Worm (Caenorhabditis elegans) whole organism, L3 larva: ENCODE measurements around the gene ceh-27.

Experiments
- R02D3.7 ChIP-seq: fragments of 150-350 bp; optimal IDR thresholded peaks from 2 replicates; lab custom pipeline; 2014; ENCODE audit warnings: missing biosample characterization, missing genetic modification characterization
- ama-1 ChIP-seq: fragments of 150-350 bp; optimal IDR thresholded peaks from 2 replicates; lab custom pipeline; 2018
- ceh-16 ChIP-seq: sonication (generic microtip); optimal IDR thresholded peaks from 2 replicates; lab custom pipeline; 2017; ENCODE audit warnings: missing biosample characterization, missing genetic modification characterization
- ceh-28 ChIP-seq: fragments of 150-350 bp; optimal IDR thresholded peaks from 2 replicates; lab custom pipeline; 2014; ENCODE audit warnings: missing biosample characterization, missing genetic modification reagents, missing genetic modification characterization
- ceh-82 ChIP-seq: fragments of 150-350 bp; optimal IDR thresholded peaks from 2 replicates; lab custom pipeline; 2014; ENCODE audit warnings: missing biosample characterization, missing genetic modification characterization
- ceh-9 ChIP-seq: sonication (generic microtip); optimal IDR thresholded peaks from 2 replicates; lab custom pipeline; 2018; ENCODE audit warnings: missing biosample characterization, missing genetic modification characterization
- egl-5 ChIP-seq: fragments of 150-350 bp; optimal IDR thresholded peaks from 2 replicates; lab custom pipeline; 2017; ENCODE audit warnings: missing biosample characterization, missing genetic modification reagents, missing genetic modification characterization, inconsistent platforms
- elt-1 ChIP-seq: fragments of 150-350 bp; optimal IDR thresholded peaks from 2 replicates; lab custom pipeline; 2014; ENCODE audit warnings: missing biosample characterization, missing genetic modification characterization
- elt-2 ChIP-seq: sonication (generic microtip); optimal IDR thresholded peaks from 2 replicates; lab custom pipeline; 2016; ENCODE audit warnings: missing genetic modification reagents, mild to moderate bottlenecking, missing genetic modification characterization, missing compliant biosample characterization
- elt-3 ChIP-seq, 3 experiments: fragments of 150-350 bp in 1 of 3; sonication (generic microtip) in 2 of 3; optimal IDR thresholded peaks; 2 replicates in 2 of 3; 4 replicates in 1 of 3; lab custom pipeline; 2014 to 2017; ENCODE audit warnings: missing biosample characterization in 3 of 3, missing genetic modification characterization in 3 of 3
- fkh-2 ChIP-seq: fragments of 150-350 bp; optimal IDR thresholded peaks from 2 replicates; lab custom pipeline; 2014; ENCODE audit warnings: missing biosample characterization, missing genetic modification reagents, missing genetic modification characterization
- fos-1 ChIP-seq: fragments of 150-350 bp; optimal IDR thresholded peaks from 2 replicates; lab custom pipeline; 2014; ENCODE audit warnings: missing biosample characterization, missing genetic modification characterization
- hmg-11 ChIP-seq: sonication (generic microtip); optimal IDR thresholded peaks from 2 replicates; lab custom pipeline; 2016; ENCODE audit warnings: missing genetic modification characterization, missing compliant biosample characterization
- jun-1 ChIP-seq: fragments of 150-350 bp; optimal IDR thresholded peaks from 2 replicates; lab custom pipeline; 2014; ENCODE audit warnings: missing biosample characterization, missing genetic modification reagents, missing genetic modification characterization
- lin-15B ChIP-seq: fragments of 150-350 bp; optimal IDR thresholded peaks from 2 replicates; lab custom pipeline; 2014; ENCODE audit warnings: missing biosample characterization, missing genetic modification characterization
- lin-39 ChIP-seq: fragments of 150-350 bp; optimal IDR thresholded peaks from 2 replicates; lab custom pipeline; 2018; ENCODE audit warnings: missing biosample characterization, missing genetic modification reagents, missing genetic modification characterization
- lsy-12 ChIP-seq: sonication (generic microtip); optimal IDR thresholded peaks from 2 replicates; lab custom pipeline; 2016; ENCODE audit warnings: mild to moderate bottlenecking, missing genetic modification characterization, missing compliant biosample characterization
- mdl-1 ChIP-seq: fragments of 150-350 bp; optimal IDR thresholded peaks from 2 replicates; lab custom pipeline; 2014; ENCODE audit warnings: missing biosample characterization, missing genetic modification characterization
- mml-1 ChIP-seq: fragments of 150-350 bp; sonication (generic microtip); optimal IDR thresholded peaks from 3 replicates; lab custom pipeline; 2014; ENCODE audit warnings: missing biosample characterization, missing genetic modification characterization
- nfya-1 ChIP-seq: sonication (generic microtip); optimal IDR thresholded peaks from 2 replicates; lab custom pipeline; 2017; ENCODE audit warnings: missing genetic modification characterization, mild to moderate bottlenecking, missing compliant biosample characterization, antibody characterized with exemption, moderate library complexity; ENCODE audit not compliant: insufficient read depth
- nhr-11 ChIP-seq: fragments of 150-350 bp; optimal IDR thresholded peaks from 2 replicates; lab custom pipeline; 2014; ENCODE audit warnings: missing biosample characterization, missing genetic modification characterization
- nhr-23 ChIP-seq: fragments of 150-350 bp; optimal IDR thresholded peaks from 2 replicates; lab custom pipeline; 2014; ENCODE audit warnings: missing biosample characterization, missing genetic modification reagents, missing genetic modification characterization
- nhr-28 ChIP-seq: fragments of 150-350 bp; optimal IDR thresholded peaks from 2 replicates; lab custom pipeline; 2014; ENCODE audit warnings: missing biosample characterization, missing genetic modification characterization
- nhr-43 ChIP-seq: sonication (generic microtip); optimal IDR thresholded peaks from 2 replicates; lab custom pipeline; 2016; ENCODE audit warnings: mild to moderate bottlenecking, missing genetic modification characterization, missing compliant biosample characterization; ENCODE audit not compliant: poor library complexity, severe bottlenecking
- nhr-77 ChIP-seq: fragments of 150-350 bp; optimal IDR thresholded peaks from 2 replicates; lab custom pipeline; 2014; ENCODE audit warnings: missing biosample characterization, missing genetic modification characterization
- pha-4 ChIP-seq: fragments of 150-350 bp; optimal IDR thresholded peaks from 2 replicates; lab custom pipeline; 2014; ENCODE audit warnings: missing biosample characterization, missing genetic modification reagents, missing genetic modification characterization
- pqm-1 ChIP-seq: fragments of 150-350 bp; optimal IDR thresholded peaks from 2 replicates; lab custom pipeline; 2017; ENCODE audit warnings: missing biosample characterization, missing genetic modification characterization, inconsistent platforms
- skn-1 ChIP-seq: fragments of 150-350 bp; optimal IDR thresholded peaks from 2 replicates; lab custom pipeline; 2014; ENCODE audit warnings: missing biosample characterization, missing genetic modification characterization
- snpc-4 ChIP-seq: fragments of 150-350 bp; optimal IDR thresholded peaks from 2 replicates; lab custom pipeline; 2014; ENCODE audit warnings: missing biosample characterization, missing genetic modification characterization
- tbx-2 ChIP-seq: sonication (generic microtip); optimal IDR thresholded peaks from 2 replicates; lab custom pipeline; 2016; ENCODE audit warnings: mild to moderate bottlenecking, missing genetic modification characterization, missing compliant biosample characterization
- unc-39 ChIP-seq: sonication (generic microtip); optimal IDR thresholded peaks from 4 replicates; lab custom pipeline; 2017; ENCODE audit warnings: missing biosample characterization, missing genetic modification characterization
- unc-62 ChIP-seq: fragments of 150-350 bp; sonication (generic microtip); optimal IDR thresholded peaks from 4 replicates; lab custom pipeline; 2014; ENCODE audit warnings: missing biosample characterization, missing genetic modification reagents, missing genetic modification characterization
- ztf-11 ChIP-seq: fragments of 150-350 bp; optimal IDR thresholded peaks from 2 replicates; lab custom pipeline; 2014; ENCODE audit warnings: missing biosample characterization, missing genetic modification characterization
- ztf-4 ChIP-seq: fragments of 150-350 bp; optimal IDR thresholded peaks from 2 replicates; lab custom pipeline; 2014; ENCODE audit warnings: missing biosample characterization, missing genetic modification characterization

The ceh-27 gene

DNA sequence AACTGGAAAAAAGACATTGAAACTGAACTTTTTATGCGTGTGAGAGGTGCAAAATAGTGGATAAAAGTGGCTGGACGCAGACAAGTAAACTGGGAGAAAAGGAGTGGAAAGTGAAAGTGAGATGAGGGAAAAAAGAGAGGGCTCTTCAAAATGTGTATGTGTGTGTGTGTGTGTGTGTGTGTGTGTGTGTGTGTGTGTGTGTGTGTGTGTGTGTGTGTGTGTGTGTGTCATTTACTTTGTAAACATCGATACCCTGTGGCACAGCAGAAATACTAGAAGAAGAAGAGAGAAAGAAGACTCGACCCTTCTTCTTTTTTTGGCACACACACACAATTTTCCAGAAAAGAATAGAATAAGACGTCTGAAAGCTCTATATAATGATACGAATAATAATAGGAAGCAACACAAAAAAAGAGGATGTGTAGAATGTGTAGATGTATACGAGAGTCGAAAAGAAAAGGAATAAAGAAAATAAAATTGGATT is 26.2 kb downstream of the ceh-27 start:
- TF ChIP-seq egl-5 (peak; percentile 75), jun-1 (tag; lab: Kevin White, UChicago) (peak; percentile 38), pha-4 (peak; percentile 83), nhr-11 (tag; lab: Kevin White, UChicago) (peak; percentile 65), unc-39 (tag; lab: Kevin White, UChicago) (no peak), ztf-4 (no peak), pqm-1 (tag; lab: Kevin White, UChicago) (no peak), nfya-1 (peak; percentile 73), nhr-43 (no peak), ama-1 (lab: Kevin White, UChicago) (no peak), elt-3 (tag; optimal IDR thresholded peaks at IDR 0.05; lab: Kevin White, UChicago) (no peak), hmg-11 (peak; percentile 6), nhr-77 (no peak), lin-39 (tag; lab: Kevin White, UChicago) (peak; percentile 56), mdl-1 (tag; lab: Kevin White, UChicago) (peak; percentile 18), lsy-12 (tag; lab: Kevin White, UChicago) (peak; percentile 51), fkh-2 (tag; lab: Kevin White, UChicago) (no peak), snpc-4 (tag; lab: Kevin White, UChicago) (peak; percentile 30), ceh-82 (no peak), skn-1 (tag; lab: Kevin White, UChicago) (no peak)

- TF ChIP-seq tbx-2 = no peak
- no peak for TF ChIP-seq jun-1 (tag; lab: Kevin White, UChicago)
- no peak for TF ChIP-seq skn-1 (tag; lab: Kevin White, UChicago)
- no peak for TF ChIP-seq lin-39 (tag; lab: Kevin White, UChicago)
- TF ChIP-seq ceh-82 = no peak
- TF ChIP-seq R02D3.7 = no peak
- no peak for TF ChIP-seq nhr-77
- no peak for TF ChIP-seq snpc-4 (tag; lab: Kevin White, UChicago)
- TF ChIP-seq mdl-1 (tag; lab: Kevin White, UChicago) = no peak
- no peak for TF ChIP-seq ceh-28 (tag; lab: Kevin White, UChicago)
- TF ChIP-seq egl-5 = no peak
- TF ChIP-seq, all 47 proteins: peak for 0
Measured at ce11 chrV:11637191-11637590, 27.7 kb downstream of the ceh-27 start, which contains the start of gene sipa-1. Gene sipa-1 (minus strand): TSS chrV:11637291.

DNA sequence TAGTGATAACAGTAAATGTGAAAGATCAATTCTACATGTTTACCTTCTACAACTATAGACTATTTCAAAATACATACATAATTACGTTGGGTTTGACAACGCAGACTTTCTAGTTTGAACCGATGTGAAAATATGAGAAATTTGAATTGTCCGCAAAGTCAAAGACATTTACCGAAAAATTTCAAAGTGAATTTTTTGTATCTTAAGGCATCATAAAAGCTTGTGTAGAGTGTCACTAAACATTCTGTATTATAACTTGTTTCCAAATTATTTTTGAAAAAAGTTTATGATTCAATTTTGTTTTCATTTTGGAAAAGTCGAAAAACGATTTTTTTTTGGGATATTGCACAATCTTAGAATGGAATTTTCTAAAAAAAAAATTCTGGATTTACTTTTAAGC is 29.3 kb downstream of the ceh-27 start:
- TF ChIP-seq ztf-11 (tag; lab: Kevin White, UChicago) = no peak
- no peak for TF ChIP-seq ztf-4
- TF ChIP-seq nfya-1 = no peak
- no peak for TF ChIP-seq unc-39 (tag; lab: Kevin White, UChicago)
- TF ChIP-seq elt-2 (tag; lab: Kevin White, UChicago) = no peak
- no peak for TF ChIP-seq lin-39 (tag; lab: Kevin White, UChicago)
- TF ChIP-seq lin-15B (tag; lab: Kevin White, UChicago) = no peak
- no peak for TF ChIP-seq fos-1 (tag; lab: Kevin White, UChicago)
- TF ChIP-seq skn-1 (tag; lab: Kevin White, UChicago) = no peak
- no peak for TF ChIP-seq nhr-28 (tag; lab: Kevin White, UChicago)
- no peak for TF ChIP-seq nhr-43
- TF ChIP-seq ceh-16 = no peak

ce11 chrV:11631128-11631527 is 33.8 kb downstream of the ceh-27 start:
- no peak for TF ChIP-seq elt-1 (tag; lab: Kevin White, UChicago)
- TF ChIP-seq nfya-1 = no peak
- TF ChIP-seq nhr-23 = no peak
- TF ChIP-seq mml-1 (tag; lab: Kevin White, UChicago) = no peak
- no peak for TF ChIP-seq tbx-2
- TF ChIP-seq nhr-11 (tag; lab: Kevin White, UChicago) = no peak
- TF ChIP-seq ceh-9 (tag; lab: Kevin White, UChicago) = no peak
- TF ChIP-seq ztf-11 (tag; lab: Kevin White, UChicago) = no peak
- TF ChIP-seq nhr-43 = no peak
- TF ChIP-seq nhr-28 (tag; lab: Kevin White, UChicago) = no peak
- no peak for TF ChIP-seq nhr-77
- TF ChIP-seq snpc-4 (tag; lab: Kevin White, UChicago) = no peak
- no peak for TF ChIP-seq skn-1 (tag; lab: Kevin White, UChicago)
- TF ChIP-seq elt-3 (tag; optimal IDR thresholded peaks at IDR 0.05; lab: Kevin White, UChicago) = no peak
- TF ChIP-seq egl-5 = no peak
- TF ChIP-seq fkh-2 (tag; lab: Kevin White, UChicago) = no peak
- no peak for TF ChIP-seq ama-1 (lab: Kevin White, UChicago)
- no peak for TF ChIP-seq unc-62 (GFP tag; lab: Kevin White, UChicago)
